Worm (Caenorhabditis elegans) whole organism, L3 larva: Measurements from ENCODE around the gene F11D11.12.

Experiments used
- ama-1 ChIP-seq: fragments of 150-350 bp; optimal IDR thresholded peaks from 2 replicates; lab custom pipeline; 2018
- nhr-237 ChIP-seq: fragments of 150-350 bp; optimal IDR thresholded peaks from 2 replicates; lab custom pipeline; 2014; ENCODE audit warnings: missing biosample characterization, missing genetic modification characterization
- zag-1 ChIP-seq: fragments of 150-350 bp; optimal IDR thresholded peaks from 2 replicates; lab custom pipeline; 2014; ENCODE audit warnings: missing biosample characterization, missing genetic modification characterization
- ztf-4 ChIP-seq: fragments of 150-350 bp; optimal IDR thresholded peaks from 2 replicates; lab custom pipeline; 2014; ENCODE audit warnings: missing biosample characterization, missing genetic modification characterization

DNA sequence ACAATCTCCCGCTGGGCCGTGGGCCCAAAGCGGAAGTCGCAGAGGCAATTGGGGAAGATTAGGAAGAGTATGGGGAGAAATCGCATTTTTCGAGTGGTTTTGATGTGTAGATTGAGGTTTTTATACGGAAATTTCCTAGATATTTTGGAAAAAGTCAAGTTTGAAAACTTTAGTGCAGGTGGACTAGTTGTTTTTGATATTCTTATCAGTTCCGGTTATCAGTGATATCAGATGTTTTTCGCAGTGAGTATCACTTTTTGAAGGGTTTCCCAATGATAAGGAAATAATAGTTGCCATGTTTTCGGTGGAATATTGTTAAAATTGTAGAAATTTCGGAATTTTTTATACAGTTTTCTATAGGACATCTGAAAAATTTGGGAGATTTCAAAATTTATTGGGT is 16.1 kb downstream of the F11D11.12 start, which contains the start of gene scl-20:
- TF ChIP-seq nhr-237 (tag; lab: Kevin White, UChicago) (no peak), ztf-4 (tag; lab: Kevin White, UChicago) (no peak), ama-1 (no peak), zag-1 (no peak)
